Fruit fly (Drosophila melanogaster) whole organism, embryonic: ENCODE measurements around the gene Dyrk2.

Experiments used
- C15 ChIP-seq: fragments of 200-800 bp; sonication (Bioruptor generic); IDR thresholded peaks from 3 replicates; pipeline ENCODE4 v1.3.6; 2022; ENCODE audit warnings: missing biosample characterization, missing genetic modification characterization
- CG11456 ChIP-seq: fragments of 200-800 bp; sonication (Bioruptor generic); IDR thresholded peaks from 3 replicates; pipeline ENCODE4 v1.3.6; 2022; ENCODE audit warnings: missing biosample characterization, missing genetic modification characterization
- CG11695 ChIP-seq: fragments of 200-800 bp; sonication (Bioruptor generic); IDR thresholded peaks from 3 replicates; pipeline ENCODE4 v1.3.6; 2022; ENCODE audit warnings: missing biosample characterization, missing genetic modification characterization
- CG1233 ChIP-seq: fragments of 200-800 bp; sonication (Bioruptor generic); optimal IDR thresholded peaks from 4 replicates; lab custom pipeline; 2018; ENCODE audit warnings: missing biosample characterization, mild to moderate bottlenecking, missing genetic modification characterization
- CG13424 ChIP-seq: fragments of 200-800 bp; sonication (Bioruptor generic); optimal IDR thresholded peaks from 2 replicates; lab custom pipeline; 2019; ENCODE audit warnings: missing biosample characterization, mild to moderate bottlenecking, missing genetic modification characterization, moderate library complexity
- CG13775 ChIP-seq: fragments of 200-800 bp; sonication (Bioruptor generic); optimal IDR thresholded peaks from 3 replicates; lab custom pipeline; 2017; ENCODE audit warnings: missing biosample characterization, mild to moderate bottlenecking, missing genetic modification characterization
- CG14860 ChIP-seq: fragments of 200-800 bp; sonication (Bioruptor generic); IDR thresholded peaks from 3 replicates; pipeline ENCODE4 v1.3.6; 2022; ENCODE audit warnings: missing biosample characterization, missing genetic modification characterization; ENCODE audit not compliant: partially characterized antibody
- CG18619 ChIP-seq: fragments of 200-800 bp; sonication (Bioruptor generic); optimal IDR thresholded peaks from 3 replicates; lab custom pipeline; 2017; ENCODE audit warnings: missing biosample characterization, mild to moderate bottlenecking, missing genetic modification characterization
- CG31441 ChIP-seq: fragments of 200-800 bp; sonication (Bioruptor generic); IDR thresholded peaks from 2 replicates; pipeline ENCODE4 v1.3.6; 2022; ENCODE audit warnings: missing biosample characterization, missing genetic modification characterization
- CG3281 ChIP-seq: fragments of 200-800 bp; sonication (Bioruptor generic); optimal IDR thresholded peaks from 3 replicates; lab custom pipeline; 2017; ENCODE audit warnings: missing biosample characterization, mild to moderate bottlenecking, missing genetic modification characterization
- CG33557 ChIP-seq: fragments of 200-800 bp; sonication (Bioruptor generic); optimal IDR thresholded peaks from 2 replicates; lab custom pipeline; 2019; ENCODE audit warnings: missing biosample characterization, mild to moderate bottlenecking, missing genetic modification characterization, moderate library complexity
- CG4360 ChIP-seq: fragments of 200-800 bp; sonication (Bioruptor generic); IDR thresholded peaks from 2 replicates; pipeline ENCODE4 v1.3.6; 2022; ENCODE audit warnings: missing biosample characterization, missing genetic modification characterization
- CG4730 ChIP-seq: fragments of 200-800 bp; sonication (Bioruptor generic); IDR thresholded peaks from 2 replicates; pipeline ENCODE4 v1.3.6; 2022; ENCODE audit warnings: missing biosample characterization, missing genetic modification characterization
- CG5180 ChIP-seq: fragments of 200-800 bp; sonication (Bioruptor generic); optimal IDR thresholded peaks from 3 replicates; lab custom pipeline; 2017; ENCODE audit warnings: missing biosample characterization, missing genetic modification characterization, mild to moderate bottlenecking, moderate library complexity, missing genetic modification reagents
- CG6689 ChIP-seq: fragments of 200-800 bp; sonication (Bioruptor generic); IDR thresholded peaks from 2 replicates; pipeline ENCODE4 v1.3.6; 2022; ENCODE audit warnings: missing biosample characterization, missing genetic modification characterization
- CG6791 ChIP-seq: fragments of 200-800 bp; sonication (Bioruptor generic); IDR thresholded peaks from 3 replicates; pipeline ENCODE4 v1.3.6; 2022; ENCODE audit warnings: missing biosample characterization, missing genetic modification characterization; ENCODE audit not compliant: partially characterized antibody
- CG7786 ChIP-seq: fragments of 200-800 bp; sonication (Bioruptor generic); optimal IDR thresholded peaks from 2 replicates; lab custom pipeline; 2016; ENCODE audit warnings: missing biosample characterization, missing genetic modification characterization
- CG8388 ChIP-seq: fragments of 200-800 bp; sonication (Bioruptor generic); optimal IDR thresholded peaks from 2 replicates; lab custom pipeline; 2019; ENCODE audit warnings: missing biosample characterization, mild to moderate bottlenecking, missing genetic modification characterization, moderate library complexity
- CG9215 ChIP-seq: fragments of 200-800 bp; sonication (Bioruptor generic); IDR thresholded peaks from 2 replicates; pipeline ENCODE4 v1.3.6; 2022; ENCODE audit warnings: missing biosample characterization, missing genetic modification characterization
- Chrac-16 ChIP-seq: fragments of 200-800 bp; sonication (Bioruptor generic); optimal IDR thresholded peaks from 3 replicates; lab custom pipeline; 2016; ENCODE audit warnings: missing biosample characterization, missing genetic modification characterization
- D ChIP-seq, 2 experiments: fragments of 200-800 bp in 1 of 2; fragments of >200 bp in 1 of 2; sonication (Bioruptor generic) in 1 of 2; optimal IDR thresholded peaks; 2 replicates in 1 of 2; 3 replicates in 1 of 2; lab custom pipeline; 2017; ENCODE audit warnings: mild to moderate bottlenecking in 1 of 2, missing biosample characterization in 1 of 2, missing genetic modification characterization in 1 of 2, missing genetic modification reagents in 1 of 2
- D19A ChIP-seq: fragments of 200-800 bp; optimal IDR thresholded peaks from 3 replicates; lab custom pipeline; 2019; ENCODE audit warnings: missing biosample characterization, mild to moderate bottlenecking, missing genetic modification characterization, moderate library complexity
- Dip2 ChIP-seq: fragments of 200-800 bp; sonication (Bioruptor generic); IDR thresholded peaks from 2 replicates; pipeline ENCODE4 v1.3.6; 2022; ENCODE audit warnings: missing biosample characterization, missing genetic modification characterization
- Dip3 ChIP-seq: fragments of 200-800 bp; sonication (Bioruptor generic); optimal IDR thresholded peaks from 3 replicates; lab custom pipeline; 2016; ENCODE audit warnings: missing biosample characterization, missing genetic modification characterization
- Oaz ChIP-seq: fragments of 200-800 bp; sonication (Bioruptor generic); IDR thresholded peaks from 2 replicates; pipeline ENCODE4 v1.3.6; 2022; ENCODE audit warnings: missing biosample characterization, missing genetic modification characterization
- Optix ChIP-seq: fragments of 200-800 bp; sonication (Bioruptor generic); IDR thresholded peaks from 3 replicates; pipeline ENCODE4 v1.3.6; 2022; ENCODE audit warnings: missing biosample characterization, missing genetic modification characterization
- Pdp1 ChIP-seq, 2 experiments: fragments of 200-800 bp; sonication (Bioruptor generic); optimal IDR thresholded peaks; 3 replicates each; lab custom pipeline; 2016; ENCODE audit warnings: missing biosample characterization in 2 of 2, missing genetic modification characterization in 2 of 2, mild to moderate bottlenecking in 1 of 2, moderate library complexity in 1 of 2
- Poxn ChIP-seq: fragments of 200-800 bp; sonication (Bioruptor generic); IDR thresholded peaks from 2 replicates; pipeline ENCODE4 v1.3.6; 2022; ENCODE audit warnings: missing biosample characterization, missing genetic modification characterization
- Ravus ChIP-seq: fragments of 200-800 bp; sonication (Bioruptor generic); IDR thresholded peaks from 2 replicates; pipeline ENCODE4 v1.3.6; 2022; ENCODE audit warnings: missing biosample characterization, missing genetic modification characterization
- Rx ChIP-seq: fragments of 200-800 bp; sonication (Bioruptor generic); IDR thresholded peaks from 2 replicates; pipeline ENCODE4 v1.3.6; 2022; ENCODE audit warnings: missing biosample characterization, missing genetic modification characterization
- Spps ChIP-seq: fragments of 200-800 bp; sonication (Bioruptor generic); optimal IDR thresholded peaks from 2 replicates; lab custom pipeline; 2018; ENCODE audit warnings: missing biosample characterization, mild to moderate bottlenecking, missing genetic modification characterization
- Sry-β ChIP-seq: fragments of 200-800 bp; sonication (Bioruptor generic); optimal IDR thresholded peaks from 2 replicates; lab custom pipeline; 2018; ENCODE audit warnings: missing biosample characterization, mild to moderate bottlenecking, missing genetic modification characterization, moderate library complexity
- aop ChIP-seq: fragments of 200-800 bp; sonication (Bioruptor generic); IDR thresholded peaks from 2 replicates; pipeline ENCODE4 v1.3.6; 2022; ENCODE audit warnings: missing biosample characterization, missing genetic modification characterization
- bbx ChIP-seq: fragments of 200-800 bp; sonication (Bioruptor generic); IDR thresholded peaks from 2 replicates; pipeline ENCODE4 v1.3.6; 2022; ENCODE audit warnings: missing biosample characterization, missing genetic modification characterization; ENCODE audit not compliant: partially characterized antibody
- danr ChIP-seq: fragments of 200-800 bp; sonication (Bioruptor generic); IDR thresholded peaks from 2 replicates; pipeline ENCODE4 v1.3.6; 2022; ENCODE audit warnings: missing biosample characterization, missing genetic modification characterization
- ewg ChIP-seq: fragments of 200-800 bp; sonication (Bioruptor generic); optimal IDR thresholded peaks from 3 replicates; lab custom pipeline; 2017; ENCODE audit warnings: mild to moderate bottlenecking, missing biosample characterization, missing genetic modification reagents, missing genetic modification characterization
- gfzf ChIP-seq: fragments of 200-800 bp; sonication (Bioruptor generic); optimal IDR thresholded peaks from 2 replicates; lab custom pipeline; 2016; ENCODE audit warnings: missing biosample characterization, mild to moderate bottlenecking, missing genetic modification characterization, moderate library complexity
- grn ChIP-seq: fragments of 200-800 bp; sonication (Bioruptor generic); optimal IDR thresholded peaks from 3 replicates; lab custom pipeline; 2017; ENCODE audit warnings: missing biosample characterization, missing genetic modification characterization
- hb ChIP-seq: fragments of 200-800 bp; sonication (Bioruptor generic); IDR thresholded peaks from 3 replicates; pipeline ENCODE4 v1.3.6; 2022; ENCODE audit warnings: missing biosample characterization, missing genetic modification characterization; ENCODE audit not compliant: partially characterized antibody
- lilli ChIP-seq: fragments of 200-800 bp; sonication (Bioruptor generic); optimal IDR thresholded peaks from 3 replicates; lab custom pipeline; 2016; ENCODE audit warnings: missing biosample characterization, missing genetic modification characterization
- odd ChIP-seq: fragments of 200-800 bp; sonication (Bioruptor generic); optimal IDR thresholded peaks from 2 replicates; lab custom pipeline; 2017; ENCODE audit warnings: missing biosample characterization, mild to moderate bottlenecking, missing genetic modification characterization
- org-1 ChIP-seq: fragments of 200-800 bp; sonication (Bioruptor generic); optimal IDR thresholded peaks from 2 replicates; lab custom pipeline; 2017; ENCODE audit warnings: missing biosample characterization, missing genetic modification characterization
- pho ChIP-seq: fragments of 200-800 bp; sonication (Bioruptor generic); optimal IDR thresholded peaks from 2 replicates; lab custom pipeline; 2016; ENCODE audit warnings: missing biosample characterization, missing genetic modification characterization
- prd ChIP-seq, 3 experiments: fragments of >200 bp in 2 of 3; fragments of 200-800 bp in 1 of 3; sonication (Bioruptor generic) in 1 of 3; optimal IDR thresholded peaks in 2 of 3; IDR thresholded peaks in 1 of 3; 2 replicates in 2 of 3; 3 replicates in 1 of 3; pipeline versions ENCODE4 v1.3.6 to Lab custom; 2017 to 2022; ENCODE audit warnings: missing biosample characterization in 1 of 3, missing genetic modification characterization in 1 of 3
- sd ChIP-seq: fragments of 200-800 bp; sonication (Bioruptor generic); optimal IDR thresholded peaks from 3 replicates; lab custom pipeline; 2018; ENCODE audit warnings: missing biosample characterization, mild to moderate bottlenecking, missing genetic modification characterization, moderate library complexity
- sens ChIP-seq: fragments of 200-800 bp; sonication (Bioruptor generic); peaks from one replicate; lab custom pipeline; 2016; ENCODE audit warnings: missing biosample characterization, missing genetic modification characterization
- tin ChIP-seq: fragments of 200-800 bp; sonication (Bioruptor generic); optimal IDR thresholded peaks from 3 replicates; lab custom pipeline; 2016; ENCODE audit warnings: missing biosample characterization, missing genetic modification characterization
- tna ChIP-seq: fragments of 200-800 bp; sonication (Bioruptor generic); IDR thresholded peaks from 2 replicates; pipeline ENCODE4 v1.3.6; 2022; ENCODE audit warnings: missing biosample characterization, missing genetic modification characterization; ENCODE audit not compliant: partially characterized antibody

The Dyrk2 gene

DNA sequence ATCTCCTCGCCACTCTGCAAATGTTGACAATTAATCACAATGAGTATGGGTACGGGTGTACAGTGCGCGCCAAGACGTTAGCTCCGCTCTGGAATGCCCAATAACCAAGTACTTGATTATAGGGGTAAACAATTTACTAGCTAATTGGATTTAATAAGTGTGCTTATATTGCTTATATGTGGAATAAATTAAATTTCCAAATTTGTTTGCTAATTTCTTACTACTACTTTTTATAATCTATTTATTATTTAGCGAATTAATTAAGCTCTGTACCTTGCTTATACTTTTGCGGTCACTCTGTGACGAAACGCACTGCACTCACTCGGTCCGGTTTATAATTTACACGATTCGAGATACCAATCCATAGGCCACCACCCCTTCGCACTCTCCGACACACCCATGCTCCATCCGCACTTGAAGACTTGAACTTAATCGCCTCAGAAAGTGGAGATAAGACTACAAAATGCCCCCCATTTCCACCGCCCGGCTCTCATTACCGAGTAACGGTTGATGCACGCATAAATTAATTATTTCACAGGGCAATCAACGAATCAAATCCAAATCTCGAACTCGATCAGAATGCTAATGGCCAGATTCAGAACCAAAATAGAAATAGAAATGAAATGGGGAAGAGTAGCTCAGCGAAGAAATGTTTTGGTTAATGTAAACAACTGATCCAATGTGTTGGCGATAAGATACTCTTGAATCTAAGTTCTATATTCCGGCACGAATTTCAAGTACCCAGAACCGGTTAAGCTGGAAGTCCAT lies 3.8 kb upstream of the Dyrk2 start (continued):
- TF ChIP-seq CG7786 (no peak), aop (no peak), bbx (GFP tag; lab: Robert Waterston, UW) (no peak), CG18619 (GFP tag; lab: Kevin White, UChicago) (peak; percentile 6), CG14860 (no peak), Spps (tag; lab: Kevin White, UChicago) (peak; percentile 36), hb (GFP tag; lab: Robert Waterston, UW) (no peak), Optix (GFP tag; lab: Robert Waterston, UW) (0 out of 3 replicates have a peak, but pooled peaks have one; percentile 21), Pdp1 (GFP tag; optimal IDR thresholded peaks at IDR 0.05; lab: Kevin White, UChicago) (no peak), C15 (GFP tag; lab: Robert Waterston, UW) (no peak), CG11695 (GFP tag; lab: Robert Waterston, UW) (peak; percentile 66; the same call in 2 of the 3 replicates), prd (optimal IDR thresholded peaks at IDR 0.05; lab: Kevin White, UChicago) (no peak), prd (GFP tag; IDR thresholded peaks at IDR 0.05; lab: Robert Waterston, UW) (peak; percentile 27; the same call in 1 of the 3 replicates), gfzf (GFP tag; lab: Kevin White, UChicago) (no peak), tin (GFP tag; lab: Kevin White, UChicago) (no peak), Chrac-16 (GFP tag; lab: Kevin White, UChicago) (no peak), D (optimal IDR thresholded peaks at IDR 0.05; lab: Kevin White, UChicago) (no peak), D (GFP tag; optimal IDR thresholded peaks at IDR 0.05; lab: Kevin White, UChicago) (peak; percentile 13), CG1233 (GFP tag; lab: Kevin White, UChicago) (no peak), Sry-β (no peak), grn (GFP tag; lab: Kevin White, UChicago) (peak; percentile 90), sens (peak; percentile 78), CG4730 (GFP tag; lab: Robert Waterston, UW) (0 out of 2 replicates have a peak, but pooled peaks have one; percentile 17), CG3281 (no peak), Poxn (no peak), CG5180 (GFP tag; lab: Kevin White, UChicago) (peak; percentile 15), CG11456 (GFP tag; lab: Robert Waterston, UW) (no peak), tna (no peak), CG33557 (GFP tag; lab: Kevin White, UChicago) (peak; percentile 35), pho (GFP tag; lab: Kevin White, UChicago) (no peak), sd (tag; lab: Kevin White, UChicago) (no peak), Rx (GFP tag; lab: Robert Waterston, UW) (no peak), lilli (no peak), CG6791 (GFP tag; lab: Robert Waterston, UW) (no peak), Dip3 (GFP tag; lab: Kevin White, UChicago) (no peak), odd (peak; percentile 25), org-1 (GFP tag; lab: Kevin White, UChicago) (peak; percentile 5), D19A (peak; percentile 8), CG13775 (GFP tag; lab: Kevin White, UChicago) (peak; percentile 18), Oaz (GFP tag; lab: Robert Waterston, UW) (no peak), CG31441 (peak; percentile 62), ewg (peak; percentile 41), Ravus (no peak), CG8388 (GFP tag; lab: Kevin White, UChicago) (peak; percentile 50), CG4360 (GFP tag; lab: Robert Waterston, UW) (no peak), danr (GFP tag; lab: Robert Waterston, UW) (no peak), CG13424 (tag; lab: Kevin White, UChicago) (peak; percentile 47), Dip2 (GFP tag; lab: Robert Waterston, UW) (no peak), CG6689 (peak; percentile 43), CG9215 (GFP tag; lab: Robert Waterston, UW) (no peak)
